Worm (Caenorhabditis elegans): ENCODE results near the gene rpl-36.

rpl-36 gene

ce11 chrIII:7178497-7178896 lies 1.6 kb upstream of the rpl-36 start (continued):
- TF ChIP-seq T26A5.8 (tag; optimal IDR thresholded peaks at IDR 0.05): no peak
- no peak for TF ChIP-seq fkh-3 (tag; optimal IDR thresholded peaks at IDR 0.05)
- TF ChIP-seq ccch-3 (GFP tag; optimal IDR thresholded peaks at IDR 0.05): no peak
- TF ChIP-seq snpc-4 (GFP tag; optimal IDR thresholded peaks at IDR 0.05): no peak
- TF ChIP-seq snpc-4 (tag; optimal IDR thresholded peaks at IDR 0.05): peak in 1 of 4 experiments; percentile 26
- TF ChIP-seq zfh-2 (GFP tag; conservative IDR thresholded peaks at IDR 0.05): no peak
- TF ChIP-seq F23B12.7 (tag; optimal IDR thresholded peaks at IDR 0.05; ENCODE audit: insufficient read depth): no peak
- TF ChIP-seq ztf-25 (GFP tag; IDR thresholded peaks at IDR 0.05): no peak
- no peak for TF ChIP-seq efl-1 (GFP tag; optimal IDR thresholded peaks at IDR 0.05)
- peak; percentile 29 for TF ChIP-seq lsl-1 (GFP tag; optimal IDR thresholded peaks at IDR 0.05)
- TF ChIP-seq C17E4.6 (GFP tag; IDR thresholded peaks at IDR 0.05): no peak
- TF ChIP-seq tbp1 (GFP tag; optimal IDR thresholded peaks at IDR 0.05): peak; percentile 35
- TF ChIP-seq aptf-2 (GFP tag; conservative IDR thresholded peaks at IDR 0.05): no peak
- TF ChIP-seq repo-1 (tag; optimal IDR thresholded peaks at IDR 0.05): no peak
- TF ChIP-seq lir-1 (GFP tag; conservative IDR thresholded peaks at IDR 0.05): no peak
- TF ChIP-seq hrde-1 (tag; optimal IDR thresholded peaks at IDR 0.05; ENCODE audit: borderline replicate concordance): no peak
- peak; percentile 50; the same call in 1 of the 2 replicates for TF ChIP-seq nfyb-1 (GFP tag; IDR thresholded peaks at IDR 0.05)
- TF ChIP-seq egl-18 (GFP tag; IDR thresholded peaks at IDR 0.05): no peak
- peak; percentile 8 for TF ChIP-seq F52B5.7 (tag; optimal IDR thresholded peaks at IDR 0.05)
- TF ChIP-seq lin-26 (GFP tag; IDR thresholded peaks at IDR 0.05): peak; percentile 78
- TF ChIP-seq C06A6.2 (GFP tag; conservative IDR thresholded peaks at IDR 0.05): no peak
- TF ChIP-seq snpc-3.4 (tag; optimal IDR thresholded peaks at IDR 0.05): peak; percentile 3

- TF ChIP-seq lin-35 (GFP tag; optimal IDR thresholded peaks at IDR 0.05): no peak
- no peak for TF ChIP-seq mel-28 (tag; optimal IDR thresholded peaks at IDR 0.05; ENCODE audit: borderline replicate concordance)
- no peak for TF ChIP-seq somi-1 (GFP tag; optimal IDR thresholded peaks at IDR 0.05)
- no peak for TF ChIP-seq rec-8 (tag; optimal IDR thresholded peaks at IDR 0.05)
- no peak for TF ChIP-seq cebp-1 (GFP tag; IDR thresholded peaks at IDR 0.05)
- peak; percentile 49 for TF ChIP-seq cebp-1 (tag; optimal IDR thresholded peaks at IDR 0.05)
- no peak for TF ChIP-seq let-526 (GFP tag; IDR thresholded peaks at IDR 0.05)
- peak; percentile 52 for TF ChIP-seq repo-1 (tag; optimal IDR thresholded peaks at IDR 0.05)
- TF ChIP-seq ztf-25 (GFP tag; IDR thresholded peaks at IDR 0.05): peak; percentile 52; the same call in 1 of the 2 replicates
- no peak for TF ChIP-seq Y67H2A.10 (GFP tag; conservative IDR thresholded peaks at IDR 0.05)
- TF ChIP-seq nhr-90 (tag; optimal IDR thresholded peaks at IDR 0.05): no peak
- TF ChIP-seq lin-26 (GFP tag; IDR thresholded peaks at IDR 0.05): peak; percentile 62; the same call in 1 of the 2 replicates
- no peak for TF ChIP-seq madf-10 (tag; optimal IDR thresholded peaks at IDR 0.05)
- peak; percentile 65 for TF ChIP-seq lin-54 (GFP tag; optimal IDR thresholded peaks at IDR 0.05)
- no peak for TF ChIP-seq snpc-1.3 (tag; optimal IDR thresholded peaks at IDR 0.05; ENCODE audit: insufficient read depth)
- TF ChIP-seq zfh-2 (GFP tag; conservative IDR thresholded peaks at IDR 0.05): no peak
- TF ChIP-seq Y53G8AR.9 (GFP tag; conservative IDR thresholded peaks at IDR 0.05): peak; percentile 89
- TF ChIP-seq nfya-2 (GFP tag; IDR thresholded peaks at IDR 0.05): no peak
- peak; percentile 41; the same call in 1 of the 2 replicates for TF ChIP-seq egl-44 (GFP tag; IDR thresholded peaks at IDR 0.05)
- peak; percentile 30; the same call in 1 of the 2 replicates for TF ChIP-seq hmg-1.2 (GFP tag; IDR thresholded peaks at IDR 0.05)
- TF ChIP-seq F49E8.2 (tag; optimal IDR thresholded peaks at IDR 0.05; ENCODE audit: insufficient read depth): peak; percentile 26
- TF ChIP-seq sdz-38 (tag; optimal IDR thresholded peaks at IDR 0.05): no peak
- peak; percentile 13 for TF ChIP-seq ztf-18 (tag; optimal IDR thresholded peaks at IDR 0.05)
- TF ChIP-seq Y53F4B.3 (GFP tag; IDR thresholded peaks at IDR 0.05): no peak
- no peak for TF ChIP-seq ztf-26 (tag; optimal IDR thresholded peaks at IDR 0.05)
- TF ChIP-seq ceh-58 (GFP tag; IDR thresholded peaks at IDR 0.05): 0 out of 2 replicates have a peak, but pooled peaks have one; percentile 28
- no peak for TF ChIP-seq F10E7.11 (tag; optimal IDR thresholded peaks at IDR 0.05)
- TF ChIP-seq nhr-27 (tag; optimal IDR thresholded peaks at IDR 0.05): no peak
- TF ChIP-seq egl-18 (GFP tag; IDR thresholded peaks at IDR 0.05): no peak
- TF ChIP-seq cebp-2 (GFP tag; IDR thresholded peaks at IDR 0.05): no peak
Measured at ce11 chrIII:7180613-7181012, 562 bp downstream of the rpl-36 start, which contains the start of gene ndab-2. Gene ndab-2 (plus strand): TSS chrIII:7180752.
